Worm (Caenorhabditis elegans): ENCODE measurements around the gene F28A10.4.
"Not testable (repeated sequence)": the region's sequence is repeated elsewhere in the genome, so short reads cannot be mapped to it uniquely, and the experiment has no call there.

Gene F28A10.4

ce11 chrII:848519-848918, 4.4 kb downstream of the F28A10.4 start, which contains the start of the genes acdh-9 and F28A10.13 (continued):
- no peak for TF ChIP-seq sox-4 (tag; optimal IDR thresholded peaks at IDR 0.05)
- no peak for TF ChIP-seq mab-9 (GFP tag; IDR thresholded peaks at IDR 0.05)
- TF ChIP-seq zip-4 (GFP tag; optimal IDR thresholded peaks at IDR 0.05): no peak
- TF ChIP-seq hlh-4 (tag; optimal IDR thresholded peaks at IDR 0.05): no peak
- TF ChIP-seq zag-1 (tag; optimal IDR thresholded peaks at IDR 0.05): no peak
- TF ChIP-seq nhr-20 (tag; optimal IDR thresholded peaks at IDR 0.05): peak; percentile 93
- peak in 1 of 2 experiments; percentile 51 for TF ChIP-seq lsy-2 (tag; optimal IDR thresholded peaks at IDR 0.05)
- TF ChIP-seq sup-37 (GFP tag; optimal IDR thresholded peaks at IDR 0.05): no peak
- peak; percentile 28 for TF ChIP-seq tbx-2 (tag; optimal IDR thresholded peaks at IDR 0.05)
- no peak for TF ChIP-seq irx-1 (tag; optimal IDR thresholded peaks at IDR 0.05)
- TF ChIP-seq aly-2 (tag; optimal IDR thresholded peaks at IDR 0.05): no peak
- TF ChIP-seq aha-1 (tag; optimal IDR thresholded peaks at IDR 0.05): no peak
- peak; percentile 53 for TF ChIP-seq mep-1 (tag; optimal IDR thresholded peaks at IDR 0.05)
- TF ChIP-seq egl-27 (tag; optimal IDR thresholded peaks at IDR 0.05): no peak
- no peak for TF ChIP-seq ets-5 (GFP tag; IDR thresholded peaks at IDR 0.05)
- TF ChIP-seq unc-62 (GFP tag; optimal IDR thresholded peaks at IDR 0.05): no peak
- no peak for TF ChIP-seq nhr-77 (tag; optimal IDR thresholded peaks at IDR 0.05)
- TF ChIP-seq nhr-28 (tag; optimal IDR thresholded peaks at IDR 0.05): no peak
- TF ChIP-seq pax-3 (tag; optimal IDR thresholded peaks at IDR 0.05): no peak
- TF ChIP-seq xbp-1 (tag; optimal IDR thresholded peaks at IDR 0.05): no peak
- no peak for TF ChIP-seq ceh-90 (tag; optimal IDR thresholded peaks at IDR 0.05)
- TF ChIP-seq nhr-237 (tag; optimal IDR thresholded peaks at IDR 0.05): no peak
- no peak for TF ChIP-seq lin-39 (tag; optimal IDR thresholded peaks at IDR 0.05)
- no peak for TF ChIP-seq vab-15 (tag; optimal IDR thresholded peaks at IDR 0.05)
- no peak for TF ChIP-seq nhr-84 (tag; optimal IDR thresholded peaks at IDR 0.05)
- TF ChIP-seq ceh-82 (tag; optimal IDR thresholded peaks at IDR 0.05): no peak
- TF ChIP-seq dsc-1 (tag; optimal IDR thresholded peaks at IDR 0.05): no peak
- TF ChIP-seq F16B12.6 (tag; optimal IDR thresholded peaks at IDR 0.05): no peak
- no peak for TF ChIP-seq nhr-11 (tag; optimal IDR thresholded peaks at IDR 0.05)
- no peak for TF ChIP-seq fkh-10 (GFP tag; optimal IDR thresholded peaks at IDR 0.05)
- TF ChIP-seq isw-1 (GFP tag; IDR thresholded peaks at IDR 0.05): no peak
- TF ChIP-seq ceh-63 (GFP tag; optimal IDR thresholded peaks at IDR 0.05): no peak

ce11 chrII:850567-850966, 6.5 kb downstream of the F28A10.4 start, which contains the start of gene F28A10.5:
F28A10.5 (minus strand) TSS chrII:850667.
- not testable (repeated sequence) for TF ChIP-seq irx-1, unc-30, dsc-1 (tag; optimal IDR thresholded peaks at IDR 0.05)

ce11 chrII:861564-861963, 17.5 kb downstream of the F28A10.4 start, which contains the start of gene Y46B2A.4:
Y46B2A.4 (plus strand) TSS chrII:861864.
- no peak for TF ChIP-seq ama-1 (optimal IDR thresholded peaks at IDR 0.05)
- no peak for TF ChIP-seq unc-98 (GFP tag; IDR thresholded peaks at IDR 0.05)
- no peak for TF ChIP-seq mab-9 (GFP tag; IDR thresholded peaks at IDR 0.05)
- TF ChIP-seq swsn-7 (tag; optimal IDR thresholded peaks at IDR 0.05): no peak
- no peak for TF ChIP-seq ceh-88 (GFP tag; IDR thresholded peaks at IDR 0.05)
- TF ChIP-seq blmp-1 (tag; optimal IDR thresholded peaks at IDR 0.05): no peak

- TF ChIP-seq hlh-17 (GFP tag; optimal IDR thresholded peaks at IDR 0.05; ENCODE audit: borderline replicate concordance): no peak
- no peak for TF ChIP-seq Y116A8C.19 (tag; optimal IDR thresholded peaks at IDR 0.05; ENCODE audit: borderline replicate concordance)
- no peak for TF ChIP-seq irx-1 (tag; optimal IDR thresholded peaks at IDR 0.05)
- no peak for TF ChIP-seq lin-15B (tag; optimal IDR thresholded peaks at IDR 0.05)
- no peak for TF ChIP-seq nhr-20 (tag; optimal IDR thresholded peaks at IDR 0.05)
- no peak for TF ChIP-seq snu-23 (GFP tag; optimal IDR thresholded peaks at IDR 0.05)
- TF ChIP-seq nhr-47 (tag; optimal IDR thresholded peaks at IDR 0.05): no peak
- no peak for TF ChIP-seq C16A3.4 (tag; optimal IDR thresholded peaks at IDR 0.05)
- no peak for TF ChIP-seq aly-2 (tag; optimal IDR thresholded peaks at IDR 0.05)
- TF ChIP-seq ceh-8 (GFP tag; optimal IDR thresholded peaks at IDR 0.05): no peak
- TF ChIP-seq sup-37 (GFP tag; optimal IDR thresholded peaks at IDR 0.05): no peak
- no peak for TF ChIP-seq fkh-8 (tag; optimal IDR thresholded peaks at IDR 0.05)
- no peak for TF ChIP-seq nhr-11 (tag; optimal IDR thresholded peaks at IDR 0.05)
- TF ChIP-seq xbp-1 (tag; optimal IDR thresholded peaks at IDR 0.05): no peak
- TF ChIP-seq alr-1 (tag; optimal IDR thresholded peaks at IDR 0.05; ENCODE audit: borderline replicate concordance): no peak
- no peak for TF ChIP-seq fkh-4 (tag; optimal IDR thresholded peaks at IDR 0.05; ENCODE audit: borderline replicate concordance)
- no peak for TF ChIP-seq lir-3 (tag; optimal IDR thresholded peaks at IDR 0.05; ENCODE audit: poor library complexity)
- no peak for TF ChIP-seq unc-130 (tag; optimal IDR thresholded peaks at IDR 0.05)
Measured at ce11 chrII:866801-867200, 22.7 kb downstream of the F28A10.4 start, which contains the start of gene Y46B2A.3. Y46B2A.3 (minus strand) TSS chrII:866901.

All from whole organism, L1 larva.